Fruit fly (Drosophila melanogaster) whole organism, embryonic: ENCODE measurements around the gene Arl5.

Experiments
- Dip2 ChIP-seq: fragments of 200-800 bp; sonication (Bioruptor generic); IDR thresholded peaks from 2 replicates; pipeline ENCODE4 v1.3.6; 2022; ENCODE audit warnings: missing biosample characterization, missing genetic modification characterization
- Gug ChIP-seq: fragments of 200-800 bp; sonication (Bioruptor generic); IDR thresholded peaks from 4 replicates; pipeline ENCODE4 v1.3.6; 2022; ENCODE audit warnings: missing biosample characterization, missing genetic modification characterization
- Usf ChIP-seq: fragments of 200-800 bp; sonication (Bioruptor generic); optimal IDR thresholded peaks from 2 replicates; lab custom pipeline; 2017; ENCODE audit warnings: missing genotype, missing biosample characterization, missing genetic modification characterization
- bbx ChIP-seq: fragments of 200-800 bp; sonication (Bioruptor generic); IDR thresholded peaks from 2 replicates; pipeline ENCODE4 v1.3.6; 2022; ENCODE audit warnings: missing biosample characterization, missing genetic modification characterization; ENCODE audit not compliant: partially characterized antibody
- kay ChIP-seq: fragments of 200-800 bp; sonication (Bioruptor generic); optimal IDR thresholded peaks from 2 replicates; lab custom pipeline; 2016; ENCODE audit warnings: missing biosample characterization, missing genetic modification characterization
- z ChIP-seq: fragments of 200-800 bp; sonication (Bioruptor generic); IDR thresholded peaks from 3 replicates; pipeline ENCODE4 v1.3.6; 2022; ENCODE audit warnings: missing biosample characterization, missing genetic modification characterization

dm6 chr3L:8314788-8315140, 15.1 kb upstream of the Arl5 start:
- TF ChIP-seq Dip2 (GFP tag; lab: Robert Waterston, UW): no peak
- no peak for TF ChIP-seq Usf
- peak; percentile 15; the same call in 1 of the 4 replicates for TF ChIP-seq Gug (GFP tag; lab: Robert Waterston, UW)
- no peak for TF ChIP-seq bbx
- no peak for TF ChIP-seq kay (GFP tag; lab: Kevin White, UChicago)
- TF ChIP-seq z (GFP tag; lab: Robert Waterston, UW): 0 out of 3 replicates have a peak, but pooled peaks have one; percentile 19
